Fruit fly (Drosophila melanogaster): ENCODE results near the gene CG11656.

CG11656 gene

DNA sequence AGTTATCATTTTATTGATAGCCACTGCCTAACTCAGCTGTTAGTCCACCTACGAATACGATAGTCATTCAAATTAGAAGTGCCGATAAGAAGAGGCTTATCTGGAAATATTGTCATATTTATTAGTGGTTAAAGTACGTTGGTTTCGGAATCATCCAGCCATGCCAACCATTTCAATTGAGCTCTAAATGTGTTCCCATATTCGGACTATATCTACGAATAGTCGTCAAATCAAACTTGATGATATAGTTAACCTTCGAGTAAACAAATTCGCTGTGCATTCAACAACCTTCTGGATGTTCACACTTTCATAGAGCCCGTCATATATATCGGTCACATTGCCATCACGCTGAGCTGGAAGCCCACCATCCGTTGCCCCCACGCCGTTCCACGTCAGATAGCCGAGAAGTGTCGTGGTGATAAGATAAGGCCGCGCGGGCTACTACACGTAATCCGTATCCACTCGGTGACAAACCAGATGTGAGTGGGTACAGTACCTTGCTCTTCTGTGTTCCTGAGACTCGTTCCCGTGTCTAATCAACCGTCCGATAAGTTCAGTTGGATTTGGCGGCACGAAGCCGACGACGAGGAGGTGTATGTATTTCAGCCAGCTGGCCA is 8.7 kb downstream of the CG11656 start (continued):
- TF ChIP-seq pnt (GFP tag; optimal IDR thresholded peaks at IDR 0.05) (no peak), CG6683 (GFP tag; optimal IDR thresholded peaks at IDR 0.05) (no peak), Dbx (GFP tag; IDR thresholded peaks at IDR 0.05) (0 out of 3 replicates have a peak, but pooled peaks have one; percentile 43), BEAF-32 (GFP tag; optimal IDR thresholded peaks at IDR 0.05) (no peak), lov (optimal IDR thresholded peaks at IDR 0.05) (no peak), lov (GFP tag; IDR thresholded peaks at IDR 0.05) (no peak), CG4282 (GFP tag; optimal IDR thresholded peaks at IDR 0.05) (no peak), sens-2 (GFP tag; IDR thresholded peaks at IDR 0.05) (no peak), exex (tag; optimal IDR thresholded peaks at IDR 0.05) (peak; percentile 90), ase (GFP tag; IDR thresholded peaks at IDR 0.05) (no peak), chinmo (GFP tag; IDR thresholded peaks at IDR 0.05; ENCODE audit: partially characterized antibody) (peak; percentile 60; the same call in 1 of the 4 replicates), CG18764 (GFP tag; optimal IDR thresholded peaks at IDR 0.05) (no peak), phol (tag; optimal IDR thresholded peaks at IDR 0.05) (no peak), pros (GFP tag; optimal IDR thresholded peaks at IDR 0.05) (peak; percentile 40), org-1 (GFP tag; optimal IDR thresholded peaks at IDR 0.05) (no peak), hkb (optimal IDR thresholded peaks at IDR 0.05) (no peak), hkb (GFP tag; IDR thresholded peaks at IDR 0.05) (0 out of 2 replicates have a peak, but pooled peaks have one; percentile 24), CG12236 (GFP tag; optimal IDR thresholded peaks at IDR 0.05) (no peak), gro (GFP tag; optimal IDR thresholded peaks at IDR 0.05) (peak; percentile 1), CG15479 (GFP tag; optimal IDR thresholded peaks at IDR 0.05) (peak; percentile 35), CG2120 (GFP tag; optimal IDR thresholded peaks at IDR 0.05) (no peak), abd-A (tag; optimal IDR thresholded peaks at IDR 0.05) (no peak), Med (GFP tag) (peak; percentile 11), CG34224 (GFP tag; IDR thresholded peaks at IDR 0.05; ENCODE audit: partially characterized antibody) (no peak), klu (GFP tag; IDR thresholded peaks at IDR 0.05) (no peak), Deaf1 (tag; optimal IDR thresholded peaks at IDR 0.05) (no peak), cato (GFP tag; optimal IDR thresholded peaks at IDR 0.05; ENCODE audit: borderline replicate concordance) (no peak), maf-S (GFP tag; optimal IDR thresholded peaks at IDR 0.05) (no peak), rib (GFP tag; IDR thresholded peaks at IDR 0.05) (0 out of 2 replicates have a peak, but pooled peaks have one; percentile 10), ewg (GFP tag; optimal IDR thresholded peaks at IDR 0.05) (no peak), PHDP (tag; optimal IDR thresholded peaks at IDR 0.05) (no peak), CG15601 (tag; optimal IDR thresholded peaks at IDR 0.05) (no peak), GATAe (GFP tag; conservative IDR thresholded peaks at IDR 0.05) (peak; percentile 77), CG17385 (GFP tag; optimal IDR thresholded peaks at IDR 0.05) (no peak), CG9876 (GFP tag; optimal IDR thresholded peaks at IDR 0.05) (no peak), HmgZ (tag; optimal IDR thresholded peaks at IDR 0.05) (peak; percentile 28)

DNA sequence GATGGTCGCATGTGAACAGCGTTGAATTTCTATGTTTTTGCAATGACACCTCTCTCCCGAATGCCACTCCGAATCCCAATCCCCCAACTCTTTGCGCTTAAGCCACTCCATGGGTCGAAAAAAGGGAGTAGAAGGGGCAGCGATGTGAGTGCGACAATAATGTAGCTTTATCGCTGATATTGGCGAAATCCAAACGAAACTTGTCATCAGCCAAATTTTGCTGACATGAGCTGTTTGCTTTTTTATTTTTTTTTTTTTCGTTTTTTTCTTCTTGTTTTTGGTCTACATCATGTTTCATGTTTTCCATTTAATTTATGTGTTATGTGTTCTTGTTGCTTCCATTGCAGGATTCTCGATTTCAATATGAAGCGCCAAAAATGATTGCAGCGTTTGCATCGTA is 9.3 kb downstream of the CG11656 start:
- TF ChIP-seq CG8924 (tag; optimal IDR thresholded peaks at IDR 0.05) (no peak), pho (GFP tag; optimal IDR thresholded peaks at IDR 0.05) (no peak), CG13424 (tag; optimal IDR thresholded peaks at IDR 0.05) (no peak), en (GFP tag; optimal IDR thresholded peaks at IDR 0.05) (no peak), Ptx1 (GFP tag; IDR thresholded peaks at IDR 0.05) (no peak)

All from whole organism, embryonic.